Worm (Caenorhabditis elegans): Measurements from ENCODE around the gene cec-4.

DNA sequence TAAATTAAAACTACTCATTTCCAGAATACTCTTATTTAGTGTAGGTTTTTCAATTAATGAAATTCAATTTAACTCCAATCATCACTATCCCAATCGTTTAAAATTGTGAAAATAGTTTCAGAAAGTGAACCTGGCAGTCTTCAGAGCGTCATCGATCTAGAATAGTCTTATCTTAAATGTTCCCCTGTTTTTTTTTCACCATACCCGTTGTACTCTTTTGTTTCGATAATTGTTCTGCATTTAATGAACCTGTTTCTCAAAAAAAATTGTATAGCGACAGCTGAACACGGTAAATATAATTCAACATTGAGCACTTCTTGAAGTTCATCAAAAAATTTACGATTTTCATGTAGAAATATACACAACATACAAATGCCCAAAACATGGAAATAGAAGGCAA is 24.3 kb upstream of the cec-4 start:
- TF ChIP-seq nhr-11 (tag; optimal IDR thresholded peaks at IDR 0.05): no peak
- no peak for TF ChIP-seq ceh-16 (tag; optimal IDR thresholded peaks at IDR 0.05)
- no peak for TF ChIP-seq mdl-1 (tag; optimal IDR thresholded peaks at IDR 0.05)
- no peak for TF ChIP-seq lin-39 (tag; optimal IDR thresholded peaks at IDR 0.05)
- TF ChIP-seq unc-39 (tag; optimal IDR thresholded peaks at IDR 0.05): no peak
- TF ChIP-seq nhr-77 (tag; optimal IDR thresholded peaks at IDR 0.05): no peak
